Fruit fly (Drosophila melanogaster) whole organism, pupa: ENCODE results near the gene sob.
A peak's percentile ranks its signal among the peaks of the same experiment; 100 is the strongest.

Source experiments
- CG10348 ChIP-seq: fragments of 200-800 bp; sonication (Bioruptor generic); IDR thresholded peaks from 2 replicates; pipeline ENCODE4 v1.3.6; 2022; ENCODE audit warnings: missing biosample characterization, missing genetic modification characterization
- CG12605 ChIP-seq: fragments of 200-800 bp; sonication (Bioruptor generic); IDR thresholded peaks from 2 replicates; pipeline ENCODE4 v1.3.6; 2022; ENCODE audit warnings: missing biosample characterization, missing genetic modification characterization
- CG13204 ChIP-seq: fragments of 200-800 bp; sonication (Bioruptor generic); optimal IDR thresholded peaks from 2 replicates; lab custom pipeline; 2018; ENCODE audit warnings: missing biosample characterization, mild to moderate bottlenecking, missing genetic modification characterization, moderate library complexity
- CG14655 ChIP-seq: fragments of 200-800 bp; sonication (Bioruptor generic); optimal IDR thresholded peaks from 3 replicates; lab custom pipeline; 2017; ENCODE audit warnings: mild to moderate bottlenecking, missing biosample characterization, missing genetic modification reagents, missing genetic modification characterization
- CG15710 ChIP-seq: fragments of 200-800 bp; sonication (Bioruptor generic); optimal IDR thresholded peaks from 2 replicates; lab custom pipeline; 2018; ENCODE audit warnings: missing biosample characterization, mild to moderate bottlenecking, missing genetic modification characterization, moderate library complexity
- CG17806 ChIP-seq: fragments of 200-800 bp; sonication (Bioruptor generic); optimal IDR thresholded peaks from 2 replicates; lab custom pipeline; 2018; ENCODE audit warnings: missing biosample characterization, mild to moderate bottlenecking, missing genetic modification characterization, moderate library complexity
- CG32121 ChIP-seq: fragments of 200-800 bp; sonication (Bioruptor generic); IDR thresholded peaks from 2 replicates; pipeline ENCODE4 v1.3.6; 2022; ENCODE audit warnings: missing biosample characterization, missing genetic modification characterization
- CG34367 ChIP-seq: fragments of 200-800 bp; sonication (Bioruptor generic); optimal IDR thresholded peaks from 2 replicates; lab custom pipeline; 2018; ENCODE audit warnings: missing biosample characterization, mild to moderate bottlenecking, missing genetic modification characterization
- CG4496 ChIP-seq: fragments of 200-800 bp; sonication (Bioruptor generic); IDR thresholded peaks from 3 replicates; pipeline ENCODE4 v1.3.6; 2022; ENCODE audit warnings: missing biosample characterization, missing genetic modification characterization
- CG8159 ChIP-seq: fragments of 200-800 bp; sonication (Bioruptor generic); optimal IDR thresholded peaks from 3 replicates; lab custom pipeline; 2018; ENCODE audit warnings: missing biosample characterization, mild to moderate bottlenecking, missing genetic modification characterization, moderate library complexity
- CG8301 ChIP-seq: fragments of 200-800 bp; sonication (Bioruptor generic); optimal IDR thresholded peaks from 2 replicates; lab custom pipeline; 2018; ENCODE audit warnings: missing biosample characterization, mild to moderate bottlenecking, missing genetic modification characterization
- CG9948 ChIP-seq: fragments of 200-800 bp; sonication (Bioruptor generic); optimal IDR thresholded peaks from 2 replicates; lab custom pipeline; 2018; ENCODE audit warnings: missing biosample characterization, mild to moderate bottlenecking, missing genetic modification characterization, moderate library complexity
- D1 ChIP-seq: fragments of 200-800 bp; sonication (Bioruptor generic); optimal IDR thresholded peaks from 2 replicates; lab custom pipeline; 2018; ENCODE audit warnings: missing biosample characterization, mild to moderate bottlenecking, missing genetic modification characterization, moderate library complexity
- EcR ChIP-seq: fragments of 200-800 bp; sonication (Bioruptor generic); optimal IDR thresholded peaks from 3 replicates; lab custom pipeline; 2019; ENCODE audit warnings: missing biosample characterization, missing genetic modification characterization, mild to moderate bottlenecking, moderate library complexity, missing genetic modification reagents
- Ets98B ChIP-seq: fragments of 200-800 bp; sonication (Bioruptor generic); IDR thresholded peaks from 2 replicates; pipeline ENCODE4 v1.3.6; 2022; ENCODE audit warnings: missing biosample characterization, missing genetic modification characterization
- Pif1A ChIP-seq: fragments of 200-800 bp; sonication (Bioruptor generic); optimal IDR thresholded peaks from 3 replicates; lab custom pipeline; 2016; ENCODE audit warnings: missing biosample characterization, missing genetic modification characterization
- Pif1B ChIP-seq: fragments of 200-800 bp; sonication (Bioruptor generic); optimal IDR thresholded peaks from 3 replicates; lab custom pipeline; 2016; ENCODE audit warnings: missing biosample characterization, missing genetic modification characterization
- Snoo ChIP-seq: fragments of 200-800 bp; sonication (Bioruptor generic); optimal IDR thresholded peaks from 3 replicates; lab custom pipeline; 2017; ENCODE audit warnings: missing biosample characterization, mild to moderate bottlenecking, missing genetic modification characterization, inconsistent platforms
- fd96Ca ChIP-seq: fragments of 200-800 bp; sonication (Bioruptor generic); IDR thresholded peaks from 3 replicates; pipeline ENCODE4 v1.3.6; 2022; ENCODE audit warnings: missing biosample characterization, missing genetic modification characterization
- gl ChIP-seq: fragments of 200-800 bp; sonication (Bioruptor generic); optimal IDR thresholded peaks from 2 replicates; lab custom pipeline; 2018; ENCODE audit warnings: missing biosample characterization, mild to moderate bottlenecking, missing genetic modification characterization
- rn ChIP-seq: fragments of 200-800 bp; sonication (Bioruptor generic); IDR thresholded peaks from 2 replicates; pipeline ENCODE4 v1.3.6; 2022; ENCODE audit warnings: missing biosample characterization, missing genetic modification characterization

sob gene

DNA sequence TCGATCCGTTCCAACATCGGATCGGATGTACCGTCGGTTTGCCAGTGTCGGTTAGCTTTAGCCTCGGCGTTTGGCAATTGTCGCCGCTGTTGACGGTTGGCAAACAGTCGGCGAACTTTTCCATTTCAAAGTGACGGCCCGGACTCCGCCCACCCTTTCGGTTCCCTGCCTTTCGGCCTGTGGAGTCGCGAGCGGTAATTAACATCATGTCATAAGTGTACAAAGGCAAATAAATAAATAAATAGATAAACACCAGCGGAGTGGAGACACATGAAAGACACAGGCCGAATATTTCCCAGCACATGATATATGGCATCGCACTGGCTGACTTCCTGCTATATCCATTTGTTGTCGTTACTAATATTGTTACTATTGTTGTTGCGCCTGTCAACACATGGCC lies 28.2 kb upstream of the sob start:
- TF ChIP-seq Pif1A (no peak), CG9948 (tag; lab: Kevin White, UChicago) (no peak), Pif1B (GFP tag; lab: Kevin White, UChicago) (no peak), CG4496 (no peak), CG17806 (tag; lab: Kevin White, UChicago) (no peak), Snoo (no peak), Ets98B (GFP tag; lab: Robert Waterston, UW) (no peak), gl (tag; lab: Kevin White, UChicago) (no peak), CG10348 (GFP tag; lab: Robert Waterston, UW) (no peak), fd96Ca (no peak), CG32121 (GFP tag; lab: Robert Waterston, UW) (no peak), EcR (no peak), CG8301 (no peak), CG12605 (GFP tag; lab: Robert Waterston, UW) (no peak), CG13204 (GFP tag; lab: Kevin White, UChicago) (no peak), CG14655 (GFP tag; lab: Kevin White, UChicago) (no peak), CG8159 (tag; lab: Kevin White, UChicago) (no peak), CG34367 (tag; lab: Kevin White, UChicago) (no peak), rn (GFP tag; lab: Robert Waterston, UW) (no peak)
- TF ChIP-seq, all 21 proteins: peak for 0

- no peak for TF ChIP-seq gl (tag; lab: Kevin White, UChicago)
- TF ChIP-seq CG13204 (GFP tag; lab: Kevin White, UChicago) = peak; percentile 71
- TF ChIP-seq fd96Ca = no peak
- no peak for TF ChIP-seq CG8301
- TF ChIP-seq EcR = no peak
- no peak for TF ChIP-seq CG32121 (GFP tag; lab: Robert Waterston, UW)
Observed at dm6 chr2L:3606462-3607270, 26.1 kb upstream of the sob start, which contains the start of gene odd. TSS of gene odd (minus strand) at chr2L:3606756.

DNA sequence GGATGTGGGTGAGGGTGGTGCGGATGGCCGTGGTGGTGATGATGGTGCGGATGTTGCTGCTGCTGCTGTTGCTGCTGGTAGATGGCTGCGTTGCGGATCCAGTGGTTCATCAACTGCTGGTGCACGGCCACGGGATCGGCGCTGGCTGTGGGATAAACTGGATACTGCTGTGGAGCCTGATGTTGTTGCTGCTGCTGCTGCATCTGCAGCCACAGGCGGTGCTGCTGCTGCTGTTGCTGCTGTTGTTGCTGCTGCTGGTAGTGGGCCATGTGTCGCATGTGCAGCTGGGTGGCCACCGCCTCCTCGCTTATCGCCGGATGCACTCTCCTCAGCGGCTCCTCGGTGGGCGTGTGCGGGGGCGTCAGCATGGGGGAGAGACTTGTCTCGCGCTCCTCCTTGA lies 25.1 kb upstream of the sob start:
- TF ChIP-seq CG15710 (tag; lab: Kevin White, UChicago) (no peak), CG34367 (tag; lab: Kevin White, UChicago) (no peak), CG9948 (tag; lab: Kevin White, UChicago) (no peak), CG10348 (GFP tag; lab: Robert Waterston, UW) (no peak), CG32121 (GFP tag; lab: Robert Waterston, UW) (no peak), CG13204 (GFP tag; lab: Kevin White, UChicago) (no peak), Pif1B (GFP tag; lab: Kevin White, UChicago) (no peak), CG17806 (tag; lab: Kevin White, UChicago) (no peak), Pif1A (no peak), fd96Ca (no peak), rn (GFP tag; lab: Robert Waterston, UW) (no peak), D1 (tag; lab: Kevin White, UChicago) (no peak), gl (tag; lab: Kevin White, UChicago) (no peak), CG12605 (GFP tag; lab: Robert Waterston, UW) (no peak), CG4496 (no peak), EcR (no peak), Snoo (no peak), Ets98B (GFP tag; lab: Robert Waterston, UW) (no peak), CG8159 (tag; lab: Kevin White, UChicago) (no peak), CG8301 (no peak)

DNA sequence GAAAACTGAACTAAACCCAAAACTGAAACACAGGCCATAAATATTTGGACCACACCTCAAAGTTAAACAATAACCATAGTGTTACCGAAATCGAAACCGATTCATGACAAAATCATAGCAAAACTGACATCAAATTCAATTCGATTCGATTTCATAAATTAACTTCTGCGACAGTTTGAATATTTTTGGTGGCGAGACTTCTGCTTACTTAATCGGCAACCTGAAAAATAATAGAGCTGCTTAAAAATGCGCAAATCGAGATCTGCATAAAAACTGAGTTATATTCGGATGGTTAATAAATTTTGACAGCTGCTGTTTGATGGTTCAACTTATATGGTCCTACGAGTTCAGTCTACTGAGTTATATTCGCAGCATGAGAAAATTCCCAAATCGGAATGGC lies 23.0 kb upstream of the sob start:
- TF ChIP-seq CG8301 = no peak
- no peak for TF ChIP-seq CG14655 (GFP tag; lab: Kevin White, UChicago)
- TF ChIP-seq CG12605 (GFP tag; lab: Robert Waterston, UW) = no peak
- no peak for TF ChIP-seq Pif1B (GFP tag; lab: Kevin White, UChicago)
- no peak for TF ChIP-seq CG13204 (GFP tag; lab: Kevin White, UChicago)
- TF ChIP-seq Pif1A = no peak

- TF ChIP-seq CG32121 (GFP tag; lab: Robert Waterston, UW) = no peak
- no peak for TF ChIP-seq CG8159 (tag; lab: Kevin White, UChicago)
- TF ChIP-seq rn (GFP tag; lab: Robert Waterston, UW) = no peak
- TF ChIP-seq CG4496 = no peak
- no peak for TF ChIP-seq Pif1A
- TF ChIP-seq Pif1B (GFP tag; lab: Kevin White, UChicago) = no peak
- TF ChIP-seq CG34367 (tag; lab: Kevin White, UChicago) = no peak
- no peak for TF ChIP-seq Ets98B (GFP tag; lab: Robert Waterston, UW)
- TF ChIP-seq CG17806 (tag; lab: Kevin White, UChicago) = no peak
- TF ChIP-seq CG14655 (GFP tag; lab: Kevin White, UChicago) = no peak
- TF ChIP-seq CG12605 (GFP tag; lab: Robert Waterston, UW) = no peak
- TF ChIP-seq EcR = no peak
- TF ChIP-seq fd96Ca = no peak
- TF ChIP-seq CG8301 = no peak
- TF ChIP-seq CG13204 (GFP tag; lab: Kevin White, UChicago) = no peak
- TF ChIP-seq CG9948 (tag; lab: Kevin White, UChicago) = no peak
Observed at dm6 chr2L:3602589-3602988, 22.0 kb upstream of the sob start.

dm6 chr2L:3600847-3601246 lies 20.3 kb upstream of the sob start:
- no peak for TF ChIP-seq Ets98B (GFP tag; lab: Robert Waterston, UW)
- TF ChIP-seq CG8159 (tag; lab: Kevin White, UChicago) = peak; percentile 12
- TF ChIP-seq CG17806 (tag; lab: Kevin White, UChicago) = peak; percentile 24
- 0 out of 3 replicates have a peak, but pooled peaks have one; percentile 10 for TF ChIP-seq fd96Ca
- TF ChIP-seq CG15710 (tag; lab: Kevin White, UChicago) = peak; percentile 25
- TF ChIP-seq CG12605 (GFP tag; lab: Robert Waterston, UW) = no peak
- TF ChIP-seq, all 21 proteins: peak for 4
